Worm (Caenorhabditis elegans) whole organism, L2 larva: ENCODE measurements around the gene srbc-79.

Source experiments
- C34F6.9 ChIP-seq: fragments of 150-350 bp; optimal IDR thresholded peaks from 2 replicates; lab custom pipeline; 2014; ENCODE audit warnings: missing biosample characterization, missing genetic modification characterization
- F13H6.1 ChIP-seq: sonication (generic microtip); optimal IDR thresholded peaks from 2 replicates; lab custom pipeline; 2016; ENCODE audit warnings: missing genetic modification characterization, missing compliant biosample characterization
- R02D3.7 ChIP-seq: fragments of 150-350 bp; optimal IDR thresholded peaks from 2 replicates; lab custom pipeline; 2014; ENCODE audit warnings: missing biosample characterization, missing genetic modification characterization
- Y55F3AM.14 ChIP-seq: fragments of 200-800 bp; sonication (Bioruptor generic); optimal IDR thresholded peaks from 2 replicates; lab custom pipeline; 2018; ENCODE audit warnings: mild to moderate bottlenecking, missing genetic modification characterization, missing compliant biosample characterization
- ZK546.5 ChIP-seq: sonication (generic microtip); optimal IDR thresholded peaks from 2 replicates; lab custom pipeline; 2017; ENCODE audit warnings: missing biosample characterization, missing genetic modification characterization
- alr-1 ChIP-seq: fragments of 150-350 bp; optimal IDR thresholded peaks from 2 replicates; lab custom pipeline; 2014; ENCODE audit warnings: missing biosample characterization, missing genetic modification characterization
- aly-2 ChIP-seq: fragments of 150-350 bp; optimal IDR thresholded peaks from 2 replicates; lab custom pipeline; 2014; ENCODE audit warnings: missing biosample characterization, missing genetic modification characterization
- ama-1 ChIP-seq: fragments of 150-350 bp; optimal IDR thresholded peaks from 2 replicates; lab custom pipeline; 2018; ENCODE audit warnings: inconsistent platforms
- blmp-1 ChIP-seq: sonication (generic microtip); optimal IDR thresholded peaks from 2 replicates; lab custom pipeline; 2017; ENCODE audit warnings: missing genetic modification characterization, mild to moderate bottlenecking, missing compliant biosample characterization, antibody characterized with exemption, moderate library complexity; ENCODE audit not compliant: insufficient read depth
- crh-2 ChIP-seq: sonication (generic microtip); optimal IDR thresholded peaks from 2 replicates; lab custom pipeline; 2017; ENCODE audit warnings: missing biosample characterization, missing genetic modification characterization
- egl-27 ChIP-seq: sonication (generic microtip); optimal IDR thresholded peaks from 3 replicates; lab custom pipeline; 2017; ENCODE audit warnings: missing biosample characterization, missing genetic modification reagents, missing genetic modification characterization
- elt-1 ChIP-seq: fragments of 150-350 bp; optimal IDR thresholded peaks from 2 replicates; lab custom pipeline; 2014; ENCODE audit warnings: missing biosample characterization, missing genetic modification characterization
- fos-1 ChIP-seq: fragments of 150-350 bp; optimal IDR thresholded peaks from 2 replicates; lab custom pipeline; 2014; ENCODE audit warnings: missing biosample characterization, missing genetic modification characterization
- gmeb-1 ChIP-seq: fragments of 150-350 bp; optimal IDR thresholded peaks from 2 replicates; lab custom pipeline; 2014; ENCODE audit warnings: missing biosample characterization, missing genetic modification characterization
- lin-11 ChIP-seq: fragments of 150-350 bp; sonication (generic microtip); optimal IDR thresholded peaks from 2 replicates; lab custom pipeline; 2014; ENCODE audit warnings: missing biosample characterization, missing genetic modification characterization, inconsistent platforms, mixed read lengths
- lin-39 ChIP-seq: fragments of 150-350 bp; optimal IDR thresholded peaks from 2 replicates; lab custom pipeline; 2014; ENCODE audit warnings: missing biosample characterization, missing genetic modification reagents, missing genetic modification characterization
- mab-5 ChIP-seq: fragments of 150-350 bp; optimal IDR thresholded peaks from 2 replicates; lab custom pipeline; 2014; ENCODE audit warnings: missing biosample characterization, missing genetic modification characterization
- mdl-1 ChIP-seq, 2 experiments: fragments of 150-350 bp in 1 of 2; sonication (generic microtip) in 1 of 2; optimal IDR thresholded peaks; 2 replicates each; lab custom pipeline; 2017; ENCODE audit warnings: missing biosample characterization in 2 of 2, missing genetic modification characterization in 2 of 2
- nhr-11 ChIP-seq: fragments of 150-350 bp; optimal IDR thresholded peaks from 2 replicates; lab custom pipeline; 2014; ENCODE audit warnings: missing biosample characterization, missing genetic modification characterization
- nhr-12 ChIP-seq: fragments of 150-350 bp; optimal IDR thresholded peaks from 2 replicates; lab custom pipeline; 2014; ENCODE audit warnings: missing biosample characterization, missing genetic modification characterization
- nhr-129 ChIP-seq: fragments of 150-350 bp; optimal IDR thresholded peaks from 2 replicates; lab custom pipeline; 2014; ENCODE audit warnings: missing biosample characterization, missing genetic modification characterization
- nhr-25 ChIP-seq: fragments of 150-350 bp; sonication (generic microtip); optimal IDR thresholded peaks from 3 replicates; lab custom pipeline; 2014; ENCODE audit warnings: missing biosample characterization, missing genetic modification characterization
- nhr-6 ChIP-seq: fragments of 150-350 bp; optimal IDR thresholded peaks from 2 replicates; lab custom pipeline; 2014; ENCODE audit warnings: missing biosample characterization, missing genetic modification characterization
- peb-1 ChIP-seq: fragments of 150-350 bp; optimal IDR thresholded peaks from 2 replicates; lab custom pipeline; 2014; ENCODE audit warnings: missing biosample characterization, missing genetic modification characterization
- sem-4 ChIP-seq: fragments of 150-350 bp; optimal IDR thresholded peaks from 2 replicates; lab custom pipeline; 2014; ENCODE audit warnings: missing biosample characterization, missing genetic modification reagents, missing genetic modification characterization
- skn-1 ChIP-seq: sonication (generic microtip); optimal IDR thresholded peaks from 2 replicates; lab custom pipeline; 2017; ENCODE audit warnings: missing biosample characterization, missing genetic modification characterization
- sma-3 ChIP-seq: sonication (generic microtip); optimal IDR thresholded peaks from 2 replicates; lab custom pipeline; 2016; ENCODE audit warnings: missing genetic modification reagents, missing genetic modification characterization, missing compliant biosample characterization
- sma-9 ChIP-seq, 2 experiments: fragments of 150-350 bp in 1 of 2; sonication (generic microtip) in 1 of 2; optimal IDR thresholded peaks; 2 replicates each; lab custom pipeline; 2014 to 2016; ENCODE audit warnings: missing genetic modification characterization in 2 of 2, mild to moderate bottlenecking in 1 of 2, missing biosample characterization in 1 of 2, missing compliant biosample characterization in 1 of 2, missing genetic modification reagents in 1 of 2, moderate library complexity in 1 of 2
- unc-39 ChIP-seq: fragments of 150-350 bp; optimal IDR thresholded peaks from 2 replicates; lab custom pipeline; 2014; ENCODE audit warnings: missing biosample characterization, missing genetic modification characterization
- unc-55 ChIP-seq: fragments of 150-350 bp; sonication (generic microtip); optimal IDR thresholded peaks from 3 replicates; lab custom pipeline; 2014; ENCODE audit warnings: missing biosample characterization, missing genetic modification reagents, missing genetic modification characterization
- ztf-1 ChIP-seq: fragments of 200-800 bp; sonication (Bioruptor generic); conservative IDR thresholded peaks from 2 replicates; pipeline ENCODE4 v1.3.6; 2022; ENCODE audit warnings: missing genetic modification characterization, missing compliant biosample characterization
- ztf-4 ChIP-seq: fragments of 150-350 bp; optimal IDR thresholded peaks from 2 replicates; lab custom pipeline; 2014; ENCODE audit warnings: missing biosample characterization, missing genetic modification characterization

Gene srbc-79

DNA sequence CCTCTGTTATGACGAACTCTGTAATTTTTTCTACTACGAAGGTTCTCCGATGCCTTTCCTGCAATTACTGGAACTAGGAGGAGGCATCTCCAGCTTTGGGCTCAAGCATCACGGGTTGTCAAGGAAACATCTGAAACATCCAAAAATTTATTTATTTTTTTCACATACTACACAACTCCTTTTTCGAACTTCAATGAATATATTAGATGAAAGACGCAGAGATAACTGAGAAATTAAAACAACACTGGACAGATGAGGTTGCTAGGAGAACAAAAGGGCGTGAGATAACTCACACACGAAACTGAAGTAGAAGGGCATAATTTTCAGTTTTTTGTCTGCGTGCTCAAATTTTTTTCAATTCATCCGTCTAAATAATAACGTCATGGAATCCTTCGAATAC, 35.2 kb upstream of the srbc-79 start, which contains the start of gene Y38H6C.13:
TSS of gene Y38H6C.13 (plus strand) at position 301 of the 400 bp plus-strand sequence.
- no peak for TF ChIP-seq crh-2
- TF ChIP-seq nhr-25 (tag; lab: Kevin White, UChicago): no peak
- no peak for TF ChIP-seq nhr-12 (tag; lab: Kevin White, UChicago)
- no peak for TF ChIP-seq Y55F3AM.14 (GFP tag; lab: Kevin White, UChicago)
- TF ChIP-seq skn-1: no peak
- no peak for TF ChIP-seq sem-4
- TF ChIP-seq nhr-11: no peak
- TF ChIP-seq ztf-1 (GFP tag; lab: Robert Waterston, UW): no peak
- no peak for TF ChIP-seq nhr-6 (tag; lab: Kevin White, UChicago)
- no peak for TF ChIP-seq mab-5
- TF ChIP-seq R02D3.7: no peak
- no peak for TF ChIP-seq sma-3
- no peak for TF ChIP-seq ZK546.5 (tag; lab: Kevin White, UChicago)
- TF ChIP-seq nhr-129 (tag; lab: Kevin White, UChicago): no peak
- TF ChIP-seq ztf-4 (tag; lab: Kevin White, UChicago): no peak
- no peak for TF ChIP-seq F13H6.1 (tag; lab: Kevin White, UChicago)
- TF ChIP-seq unc-39: no peak
- no peak for TF ChIP-seq lin-11 (tag; lab: Kevin White, UChicago)
- no peak for TF ChIP-seq ama-1 (lab: Kevin White, UChicago)

DNA sequence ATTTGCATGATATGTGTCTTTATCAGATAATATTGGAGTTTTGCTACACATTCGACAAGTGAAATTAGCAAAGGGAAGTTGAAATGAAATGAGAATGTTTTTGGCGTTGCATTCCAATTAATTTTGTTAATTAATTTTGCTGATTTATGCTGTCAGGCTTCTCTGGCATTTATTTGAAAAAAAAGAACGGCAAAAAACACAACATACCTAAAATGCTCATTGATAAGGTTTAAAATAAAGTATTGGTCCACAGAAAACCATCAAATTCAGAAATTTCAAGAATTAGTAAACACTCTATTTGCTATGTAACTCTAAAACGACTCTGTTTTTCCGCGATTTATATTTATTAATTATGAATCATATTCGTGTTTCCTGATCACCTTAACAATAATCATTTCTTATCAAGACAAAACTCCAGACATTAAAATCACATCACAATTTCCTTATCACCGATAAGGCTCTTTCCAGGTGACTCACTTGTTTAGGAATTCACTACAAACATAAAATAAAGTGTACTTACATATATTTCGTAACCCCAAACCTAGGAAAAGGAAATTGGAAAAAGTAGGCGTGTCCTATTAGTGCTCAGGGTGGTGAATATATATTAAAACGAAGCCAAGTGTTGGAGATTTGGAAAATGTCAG, 33.7 kb upstream of the srbc-79 start, which contains the start of the genes srh-166 and Y38H6C.24:
TSS of gene srh-166 (minus strand) at position 51 of the 644 bp plus-strand sequence.
TSS of gene Y38H6C.24 (plus strand) at position 620 of the 644 bp plus-strand sequence.
- no peak for TF ChIP-seq blmp-1 (tag; lab: Kevin White, UChicago)
- TF ChIP-seq F13H6.1 (tag; lab: Kevin White, UChicago): no peak
- peak; percentile 17 for TF ChIP-seq gmeb-1
- peak; percentile 64 for TF ChIP-seq sma-9 (GFP tag; optimal IDR thresholded peaks at IDR 0.05; lab: Kevin White, UChicago)
- no peak for TF ChIP-seq sma-9 (tag; optimal IDR thresholded peaks at IDR 0.05; lab: Kevin White, UChicago)
- no peak for TF ChIP-seq mdl-1 (tag; optimal IDR thresholded peaks at IDR 0.05; lab: Kevin White, UChicago)
- TF ChIP-seq fos-1 (tag; lab: Kevin White, UChicago): peak; percentile 98
- TF ChIP-seq, all 48 proteins: peak for 3

DNA sequence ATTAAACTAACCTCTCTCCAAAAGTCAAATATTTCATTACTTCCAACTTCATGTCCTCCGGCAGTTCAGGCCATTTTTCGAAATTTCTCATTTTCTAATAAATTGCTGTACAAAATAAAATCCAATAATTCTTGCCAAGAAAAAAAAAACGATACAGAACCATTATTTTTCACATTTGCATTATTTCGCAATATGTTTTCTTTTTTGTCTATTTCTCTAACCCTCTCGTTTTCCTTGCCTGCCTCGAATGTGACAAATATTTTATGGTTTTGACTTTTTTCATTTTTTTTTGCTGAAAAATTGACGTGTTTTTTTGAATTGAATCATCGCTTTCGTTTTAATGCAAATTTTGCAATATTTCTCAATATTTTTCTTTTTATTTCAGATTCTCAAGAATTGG, 29.9 kb upstream of the srbc-79 start, which contains the start of the genes Y38H6C.9 and fbxa-150:
TSS of gene Y38H6C.9 (minus strand) at position 52 of the 400 bp plus-strand sequence.
TSS of gene fbxa-150 (plus strand) at position 380 of the 400 bp plus-strand sequence.
- TF ChIP-seq nhr-12 (tag; lab: Kevin White, UChicago) (no peak), peb-1 (no peak), fos-1 (tag; lab: Kevin White, UChicago) (peak; percentile 23), C34F6.9 (tag; lab: Kevin White, UChicago) (peak; percentile 75), elt-1 (tag; lab: Kevin White, UChicago) (no peak), unc-55 (GFP tag; lab: Kevin White, UChicago) (peak; percentile 65), ztf-4 (tag; lab: Kevin White, UChicago) (no peak), unc-39 (no peak)

DNA sequence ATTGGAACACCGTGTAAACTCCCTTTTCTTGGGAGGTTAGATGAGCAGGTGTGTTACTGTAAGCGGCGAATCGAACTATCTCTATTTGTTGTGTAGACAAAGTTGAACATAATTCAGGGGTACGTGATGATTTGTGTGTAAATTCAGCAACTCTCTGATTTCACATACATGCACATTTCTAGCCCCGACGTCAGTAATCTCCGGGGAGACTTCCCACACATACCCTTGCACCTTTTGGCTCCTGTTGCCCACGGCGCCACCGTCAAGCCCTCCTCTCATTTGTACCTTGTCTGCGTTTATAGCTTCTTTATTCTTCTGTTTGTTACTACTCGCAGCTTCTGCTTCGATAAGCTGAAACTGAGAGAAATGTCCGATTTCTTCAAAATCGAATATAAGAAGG, 26.6 kb upstream of the srbc-79 start, which contains the start of gene Y38H6C.25:
TSS of gene Y38H6C.25 (plus strand) at position 301 of the 400 bp plus-strand sequence.
- TF ChIP-seq lin-39 (tag; lab: Kevin White, UChicago) (no peak), nhr-11 (no peak), gmeb-1 (no peak), egl-27 (tag; lab: Kevin White, UChicago) (no peak), mdl-1 (tag; optimal IDR thresholded peaks at IDR 0.05; lab: Kevin White, UChicago) (no peak), mab-5 (no peak)
- TF ChIP-seq, all 48 proteins: peak for 0

DNA sequence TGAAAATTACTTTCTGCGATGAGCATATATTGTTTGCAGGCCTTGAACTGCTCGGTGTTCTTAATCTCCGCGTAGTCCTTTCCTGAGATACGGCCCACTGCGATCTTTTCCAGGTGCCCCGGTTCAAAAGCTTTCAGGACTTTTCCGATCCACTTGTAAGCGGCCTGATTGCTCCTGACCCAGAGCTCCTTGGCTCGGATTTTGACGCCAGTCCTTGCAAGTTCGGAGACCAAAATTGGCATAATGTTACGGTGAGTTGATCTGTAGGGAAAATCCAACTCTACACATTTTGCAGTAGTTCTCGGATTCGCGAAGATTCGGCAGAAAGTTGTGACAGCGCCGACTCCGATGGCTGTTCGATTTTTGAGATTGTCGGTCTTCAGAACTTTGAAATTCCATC, 24.7 kb upstream of the srbc-79 start:
- TF ChIP-seq Y55F3AM.14 (GFP tag; lab: Kevin White, UChicago) (no peak), ama-1 (lab: Kevin White, UChicago) (no peak), aly-2 (tag; lab: Kevin White, UChicago) (no peak), sma-3 (no peak), lin-11 (tag; lab: Kevin White, UChicago) (no peak), ztf-4 (tag; lab: Kevin White, UChicago) (no peak), alr-1 (tag; lab: Kevin White, UChicago) (no peak)
